Worm (Caenorhabditis elegans) whole organism, L4/young adult: ENCODE results near the gene rsks-1.

Experiments
- W03F9.2 ChIP-seq: fragments of 150-350 bp; optimal IDR thresholded peaks from 2 replicates; lab custom pipeline; 2014; ENCODE audit warnings: missing biosample characterization, missing genetic modification characterization
- dao-5 ChIP-seq: sonication (generic microtip); optimal IDR thresholded peaks from 2 replicates; lab custom pipeline; 2016; ENCODE audit warnings: missing genotype, missing genetic modification characterization, moderate library complexity, missing compliant biosample characterization

- TF ChIP-seq W03F9.2, result no peak
- no peak for TF ChIP-seq dao-5 (tag; lab: Kevin White, UChicago)
These were observed 13.0 kb upstream of the rsks-1 start, which contains the start of gene elo-8 for ce11 chrIII:11231969-11232368.
